Worm (Caenorhabditis elegans): ENCODE measurements around the gene smex-1.

DNA sequence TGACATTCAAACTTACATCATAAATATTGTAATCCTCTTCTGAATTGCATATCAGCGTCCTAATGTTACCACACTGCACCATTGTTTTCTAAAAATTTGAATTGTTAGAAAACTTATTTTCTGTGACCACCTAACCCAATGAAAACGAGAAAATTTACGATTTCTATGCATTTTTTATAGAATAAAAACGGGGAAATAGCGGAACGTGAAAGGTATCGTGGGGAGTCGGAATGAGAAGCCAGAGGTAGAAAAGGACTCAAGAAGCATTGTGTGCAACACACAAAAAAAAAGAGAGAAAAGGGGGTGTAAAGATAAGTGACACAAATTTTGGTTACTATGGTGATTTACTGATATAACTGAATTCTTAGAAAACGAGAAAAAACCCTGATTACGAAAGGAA lies 45.6 kb downstream of the smex-1 start, which contains the start of gene C16D9.6:
- TF ChIP-seq unc-130 (GFP tag; optimal IDR thresholded peaks at IDR 0.05) (no peak), tbx-9 (tag; optimal IDR thresholded peaks at IDR 0.05; ENCODE audit: borderline replicate concordance) (no peak), B0261.1 (tag; optimal IDR thresholded peaks at IDR 0.05) (no peak), him-1 (tag; optimal IDR thresholded peaks at IDR 0.05) (no peak), let-607 (tag; optimal IDR thresholded peaks at IDR 0.05) (no peak)

Measured in whole organism, young adult.